Fruit fly (Drosophila melanogaster) whole organism, embryonic: ENCODE data around the gene Pex16.

Experiments
- Abd-B ChIP-seq: fragments of 200-800 bp; sonication (Bioruptor generic); optimal IDR thresholded peaks from 2 replicates; lab custom pipeline; 2018; ENCODE audit warnings: missing biosample characterization, mild to moderate bottlenecking, missing genetic modification characterization, moderate library complexity
- Adf1 ChIP-seq: fragments of 200-800 bp; sonication (Bioruptor generic); IDR thresholded peaks from 2 replicates; pipeline ENCODE4 v1.3.6; 2022; ENCODE audit warnings: missing biosample characterization, missing genetic modification characterization
- C15 ChIP-seq: fragments of 200-800 bp; sonication (Bioruptor generic); IDR thresholded peaks from 3 replicates; pipeline ENCODE4 v1.3.6; 2022; ENCODE audit warnings: missing biosample characterization, missing genetic modification characterization
- CG10462 ChIP-seq: fragments of 200-800 bp; sonication (Bioruptor generic); optimal IDR thresholded peaks from 2 replicates; lab custom pipeline; 2016; ENCODE audit warnings: missing biosample characterization, missing genetic modification characterization
- CG13624 ChIP-seq: fragments of 200-800 bp; sonication (Bioruptor generic); optimal IDR thresholded peaks from 2 replicates; lab custom pipeline; 2016; ENCODE audit warnings: missing biosample characterization, missing genetic modification characterization
- CG14710 ChIP-seq: fragments of 200-800 bp; sonication (Bioruptor generic); optimal IDR thresholded peaks from 3 replicates; lab custom pipeline; 2019; ENCODE audit warnings: missing biosample characterization, mild to moderate bottlenecking, missing genetic modification characterization, moderate library complexity
- CG14860 ChIP-seq: fragments of 200-800 bp; sonication (Bioruptor generic); IDR thresholded peaks from 3 replicates; pipeline ENCODE4 v1.3.6; 2022; ENCODE audit warnings: missing biosample characterization, missing genetic modification characterization; ENCODE audit not compliant: partially characterized antibody
- CG1529 ChIP-seq: fragments of 200-800 bp; sonication (Bioruptor generic); optimal IDR thresholded peaks from 3 replicates; lab custom pipeline; 2018; ENCODE audit warnings: missing biosample characterization, missing genetic modification characterization
- CG17186 ChIP-seq: fragments of 200-800 bp; sonication (Bioruptor generic); optimal IDR thresholded peaks from 3 replicates; lab custom pipeline; 2017; ENCODE audit warnings: missing biosample characterization, missing genetic modification reagents, missing genetic modification characterization
- CG2712 ChIP-seq: fragments of 200-800 bp; optimal IDR thresholded peaks from 3 replicates; lab custom pipeline; 2019; ENCODE audit warnings: missing biosample characterization, mild to moderate bottlenecking, missing genetic modification characterization, moderate library complexity
- CG34224 ChIP-seq: fragments of 200-800 bp; sonication (Bioruptor generic); IDR thresholded peaks from 3 replicates; pipeline ENCODE4 v1.3.6; 2022; ENCODE audit warnings: missing biosample characterization, missing genetic modification characterization; ENCODE audit not compliant: partially characterized antibody
- CG3847 ChIP-seq: fragments of 200-800 bp; sonication (Bioruptor generic); IDR thresholded peaks from 2 replicates; pipeline ENCODE4 v1.3.6; 2022; ENCODE audit warnings: missing biosample characterization, missing genetic modification characterization
- CG4328 ChIP-seq: fragments of 200-800 bp; sonication (Bioruptor generic); optimal IDR thresholded peaks from 3 replicates; lab custom pipeline; 2017; ENCODE audit warnings: missing biosample characterization, missing genetic modification reagents, missing genetic modification characterization
- CG4617 ChIP-seq: fragments of 200-800 bp; sonication (Bioruptor generic); optimal IDR thresholded peaks from 3 replicates; lab custom pipeline; 2016; ENCODE audit warnings: missing biosample characterization, missing genetic modification characterization, borderline replicate concordance
- CG7963 ChIP-seq: fragments of 200-800 bp; sonication (Bioruptor generic); IDR thresholded peaks from 3 replicates; pipeline ENCODE4 v1.3.6; 2022; ENCODE audit warnings: missing biosample characterization, missing genetic modification characterization; ENCODE audit not compliant: partially characterized antibody
- CG8944 ChIP-seq: fragments of 200-800 bp; sonication (Bioruptor generic); optimal IDR thresholded peaks from 3 replicates; lab custom pipeline; 2016; ENCODE audit warnings: missing biosample characterization, missing genetic modification characterization
- CTCF ChIP-seq: fragments of 200-800 bp; sonication (Bioruptor generic); optimal IDR thresholded peaks from 2 replicates; lab custom pipeline; 2017; ENCODE audit warnings: missing biosample characterization, mild to moderate bottlenecking, missing genetic modification characterization, moderate library complexity
- Dad ChIP-seq: fragments of 200-800 bp; sonication (Bioruptor generic); optimal IDR thresholded peaks from 3 replicates; lab custom pipeline; 2016; ENCODE audit warnings: missing biosample characterization, missing genetic modification characterization
- Doc3 ChIP-seq: fragments of 200-800 bp; sonication (Bioruptor generic); IDR thresholded peaks from 3 replicates; pipeline ENCODE4 v1.3.6; 2022; ENCODE audit warnings: missing biosample characterization, missing genetic modification characterization; ENCODE audit not compliant: partially characterized antibody
- Dp ChIP-seq: fragments of 200-800 bp; sonication (Bioruptor generic); optimal IDR thresholded peaks from 2 replicates; lab custom pipeline; 2018; ENCODE audit warnings: missing biosample characterization, mild to moderate bottlenecking, missing genetic modification characterization, moderate library complexity
- Dref ChIP-seq: fragments of 200-800 bp; sonication (Bioruptor generic); IDR thresholded peaks from 2 replicates; pipeline ENCODE4 v1.3.6; 2022; ENCODE audit warnings: missing biosample characterization, missing genetic modification characterization
- E2f1 ChIP-seq: fragments of 200-800 bp; sonication (Bioruptor generic); IDR thresholded peaks from 2 replicates; pipeline ENCODE4 v1.3.6; 2022; ENCODE audit warnings: missing biosample characterization, missing genetic modification characterization
- E2f2 ChIP-seq: fragments of 200-800 bp; sonication (Bioruptor generic); IDR thresholded peaks from 2 replicates; pipeline ENCODE4 v1.3.6; 2022; ENCODE audit warnings: missing biosample characterization, missing genetic modification characterization
- Fer1 ChIP-seq: fragments of 200-800 bp; sonication (Bioruptor generic); optimal IDR thresholded peaks from 2 replicates; lab custom pipeline; 2017; ENCODE audit warnings: missing biosample characterization, mild to moderate bottlenecking, missing genetic modification characterization
- Gsc ChIP-seq: fragments of 200-800 bp; sonication (Bioruptor generic); IDR thresholded peaks from 2 replicates; pipeline ENCODE4 v1.3.6; 2022; ENCODE audit warnings: missing biosample characterization, missing genetic modification characterization
- HHEX ChIP-seq: fragments of 200-800 bp; sonication (Bioruptor generic); optimal IDR thresholded peaks from 3 replicates; lab custom pipeline; 2017; ENCODE audit warnings: missing biosample characterization, mild to moderate bottlenecking, missing genetic modification characterization, missing genetic modification reagents
- HLH4C ChIP-seq: fragments of 200-800 bp; sonication (Bioruptor generic); IDR thresholded peaks from 3 replicates; pipeline ENCODE4 v1.3.6; 2022; ENCODE audit warnings: missing biosample characterization, missing genetic modification characterization; ENCODE audit not compliant: partially characterized antibody
- HmgD ChIP-seq: fragments of 200-800 bp; sonication (Bioruptor generic); optimal IDR thresholded peaks from 3 replicates; lab custom pipeline; 2016; ENCODE audit warnings: missing biosample characterization, missing genetic modification characterization
- MBD-R2 ChIP-seq: fragments of 200-800 bp; sonication (Bioruptor generic); IDR thresholded peaks from 2 replicates; pipeline ENCODE4 v1.3.6; 2022; ENCODE audit warnings: missing biosample characterization, missing genetic modification characterization
- Max ChIP-seq: fragments of 200-800 bp; sonication (Bioruptor generic); optimal IDR thresholded peaks from 2 replicates; lab custom pipeline; 2016; ENCODE audit warnings: missing biosample characterization, mild to moderate bottlenecking, missing genetic modification characterization
- Opbp ChIP-seq: fragments of 200-800 bp; sonication (Bioruptor generic); IDR thresholded peaks from 3 replicates; pipeline ENCODE4 v1.3.6; 2022; ENCODE audit warnings: missing biosample characterization, missing genetic modification characterization; ENCODE audit not compliant: partially characterized antibody
- Scr ChIP-seq: fragments of 200-800 bp; sonication (Bioruptor generic); IDR thresholded peaks from 2 replicates; pipeline ENCODE4 v1.3.6; 2022; ENCODE audit warnings: missing biosample characterization, missing genetic modification characterization; ENCODE audit not compliant: partially characterized antibody
- Sin3A ChIP-seq: fragments of >200 bp; optimal IDR thresholded peaks from 2 replicates; lab custom pipeline; 2018
- Sry-δ ChIP-seq: fragments of 200-800 bp; sonication (Bioruptor generic); optimal IDR thresholded peaks from 2 replicates; lab custom pipeline; 2016; ENCODE audit warnings: missing biosample characterization, missing genetic modification characterization
- Usf ChIP-seq: fragments of 200-800 bp; sonication (Bioruptor generic); optimal IDR thresholded peaks from 2 replicates; lab custom pipeline; 2017; ENCODE audit warnings: missing genotype, missing biosample characterization, missing genetic modification characterization
- bbx ChIP-seq: fragments of 200-800 bp; sonication (Bioruptor generic); IDR thresholded peaks from 2 replicates; pipeline ENCODE4 v1.3.6; 2022; ENCODE audit warnings: missing biosample characterization, missing genetic modification characterization; ENCODE audit not compliant: partially characterized antibody
- bcd ChIP-seq: fragments of 200-800 bp; sonication (Bioruptor generic); optimal IDR thresholded peaks from 2 replicates; lab custom pipeline; 2017; ENCODE audit warnings: missing biosample characterization, mild to moderate bottlenecking, missing genetic modification characterization
- chinmo ChIP-seq: fragments of 200-800 bp; sonication (Bioruptor generic); IDR thresholded peaks from 4 replicates; pipeline ENCODE4 v1.3.6; 2022; ENCODE audit warnings: missing biosample characterization, missing genetic modification characterization; ENCODE audit not compliant: partially characterized antibody
- gem ChIP-seq: fragments of 200-800 bp; sonication (Bioruptor generic); optimal IDR thresholded peaks from 2 replicates; lab custom pipeline; 2019; ENCODE audit warnings: missing biosample characterization, mild to moderate bottlenecking, missing genetic modification characterization, moderate library complexity
- hkb ChIP-seq, 2 experiments: fragments of 200-800 bp in 1 of 2; fragments of >200 bp in 1 of 2; sonication (Bioruptor generic) in 1 of 2; IDR thresholded peaks in 1 of 2; optimal IDR thresholded peaks in 1 of 2; 2 replicates each; pipeline versions ENCODE4 v1.3.6 to Lab custom; 2017 to 2022; ENCODE audit warnings: missing biosample characterization in 1 of 2, missing genetic modification characterization in 1 of 2
- inv ChIP-seq: fragments of 200-800 bp; sonication (Bioruptor generic); IDR thresholded peaks from 2 replicates; pipeline ENCODE4 v1.3.6; 2022; ENCODE audit warnings: missing biosample characterization, missing genetic modification characterization; ENCODE audit not compliant: partially characterized antibody
- nom ChIP-seq: fragments of 200-800 bp; sonication (Bioruptor generic); optimal IDR thresholded peaks from 2 replicates; lab custom pipeline; 2017; ENCODE audit warnings: missing biosample characterization, missing genetic modification characterization, mild to moderate bottlenecking, moderate library complexity, missing genetic modification reagents
- pzg ChIP-seq: fragments of 200-800 bp; sonication (Bioruptor generic); optimal IDR thresholded peaks from 3 replicates; lab custom pipeline; 2018; ENCODE audit warnings: missing biosample characterization, mild to moderate bottlenecking, missing genetic modification characterization, moderate library complexity
- rib ChIP-seq: fragments of 200-800 bp; sonication (Bioruptor generic); IDR thresholded peaks from 2 replicates; pipeline ENCODE4 v1.3.6; 2022; ENCODE audit warnings: missing biosample characterization, missing genetic modification characterization
- row ChIP-seq: fragments of 200-800 bp; sonication (Bioruptor generic); IDR thresholded peaks from 3 replicates; pipeline ENCODE4 v1.3.6; 2022; ENCODE audit warnings: missing biosample characterization, missing genetic modification characterization
- tna ChIP-seq: fragments of 200-800 bp; sonication (Bioruptor generic); IDR thresholded peaks from 2 replicates; pipeline ENCODE4 v1.3.6; 2022; ENCODE audit warnings: missing biosample characterization, missing genetic modification characterization; ENCODE audit not compliant: partially characterized antibody
- unc-4 ChIP-seq: fragments of 200-800 bp; sonication (Bioruptor generic); IDR thresholded peaks from 2 replicates; pipeline ENCODE4 v1.3.6; 2022; ENCODE audit warnings: missing biosample characterization, missing genetic modification characterization; ENCODE audit not compliant: partially characterized antibody
- vfl ChIP-seq: fragments of 200-800 bp; sonication (Bioruptor generic); optimal IDR thresholded peaks from 2 replicates; lab custom pipeline; 2016; ENCODE audit warnings: missing biosample characterization, missing genetic modification characterization
- wor ChIP-seq: fragments of 200-800 bp; sonication (Bioruptor generic); IDR thresholded peaks from 2 replicates; pipeline ENCODE4 v1.3.6; 2022; ENCODE audit warnings: missing biosample characterization, missing genetic modification characterization

The Pex16 gene

dm6 chr3L:20787835-20788380 lies 9.8 kb upstream of the Pex16 start, which contains the start of gene CG11396 (continued):
- TF ChIP-seq Dp (GFP tag; lab: Kevin White, UChicago): peak; percentile 95
- peak; percentile 97 for TF ChIP-seq chinmo (GFP tag; lab: Robert Waterston, UW)
- 0 out of 2 replicates have a peak, but pooled peaks have one; percentile 14 for TF ChIP-seq rib (GFP tag; lab: Robert Waterston, UW)
- TF ChIP-seq hkb (optimal IDR thresholded peaks at IDR 0.05; lab: Kevin White, UChicago): no peak
- no peak for TF ChIP-seq hkb (GFP tag; IDR thresholded peaks at IDR 0.05; lab: Robert Waterston, UW)
- TF ChIP-seq Scr (GFP tag; lab: Robert Waterston, UW): peak; percentile 95
- no peak for TF ChIP-seq Max
- TF ChIP-seq CG14860 (GFP tag; lab: Robert Waterston, UW): peak; percentile 86
- peak; percentile 92 for TF ChIP-seq tna (GFP tag; lab: Robert Waterston, UW)
- TF ChIP-seq CG10462 (GFP tag; lab: Kevin White, UChicago): no peak
- peak; percentile 88 for TF ChIP-seq HLH4C (GFP tag; lab: Robert Waterston, UW)
- TF ChIP-seq Opbp (GFP tag; lab: Robert Waterston, UW): peak; percentile 95
- peak; percentile 96 for TF ChIP-seq unc-4 (GFP tag; lab: Robert Waterston, UW)
- TF ChIP-seq HmgD (GFP tag; lab: Kevin White, UChicago): no peak
- no peak for TF ChIP-seq Dad (GFP tag; lab: Kevin White, UChicago)
- TF ChIP-seq bbx (GFP tag; lab: Robert Waterston, UW): peak; percentile 97
- peak; percentile 80 for TF ChIP-seq Dref (GFP tag; lab: Robert Waterston, UW)
- peak; percentile 40; the same call in 1 of the 2 replicates for TF ChIP-seq Adf1 (GFP tag; lab: Robert Waterston, UW)
- peak; percentile 39 for TF ChIP-seq CG14710 (tag; lab: Kevin White, UChicago)
- peak; percentile 94 for TF ChIP-seq CG7963 (GFP tag; lab: Robert Waterston, UW)
- peak; percentile 33 for TF ChIP-seq CG4617 (GFP tag; lab: Kevin White, UChicago)
- TF ChIP-seq wor (GFP tag; lab: Robert Waterston, UW): no peak
- no peak for TF ChIP-seq CG8944 (GFP tag; lab: Kevin White, UChicago)
- no peak for TF ChIP-seq C15 (GFP tag; lab: Robert Waterston, UW)
- peak; percentile 45; the same call in 2 of the 3 replicates for TF ChIP-seq row (GFP tag; lab: Robert Waterston, UW)
- TF ChIP-seq Sin3A (lab: Kevin White, UChicago): peak; percentile 43
- TF ChIP-seq CG1529 (GFP tag; lab: Kevin White, UChicago): no peak
- peak; percentile 57 for TF ChIP-seq MBD-R2 (GFP tag; lab: Robert Waterston, UW)
- peak; percentile 90 for TF ChIP-seq Doc3 (GFP tag; lab: Robert Waterston, UW)
- TF ChIP-seq E2f2 (GFP tag; lab: Robert Waterston, UW): peak; percentile 98
- TF ChIP-seq HHEX (GFP tag; lab: Kevin White, UChicago): no peak
- TF ChIP-seq CG4328 (GFP tag; lab: Kevin White, UChicago): no peak
- TF ChIP-seq pzg: peak; percentile 75
- no peak for TF ChIP-seq vfl (GFP tag; lab: Kevin White, UChicago)
- TF ChIP-seq E2f1: no peak
- TF ChIP-seq CG13624 (GFP tag; lab: Kevin White, UChicago): peak; percentile 14
- peak; percentile 90 for TF ChIP-seq inv (GFP tag; lab: Robert Waterston, UW)
- peak; percentile 4 for TF ChIP-seq CG17186 (GFP tag; lab: Kevin White, UChicago)
- TF ChIP-seq Gsc (GFP tag; lab: Robert Waterston, UW): no peak
- TF ChIP-seq CTCF (GFP tag; lab: Kevin White, UChicago): no peak
- no peak for TF ChIP-seq gem
- peak; percentile 22 for TF ChIP-seq CG2712 (tag; lab: Kevin White, UChicago)
- no peak for TF ChIP-seq Usf (GFP tag; lab: Kevin White, UChicago)
- no peak for TF ChIP-seq bcd (GFP tag; lab: Kevin White, UChicago)
- TF ChIP-seq CG34224: peak; percentile 95
- TF ChIP-seq Fer1: peak; percentile 13
- peak; percentile 94 for TF ChIP-seq Sry-δ
- TF ChIP-seq nom (GFP tag; lab: Kevin White, UChicago): peak; percentile 8
- no peak for TF ChIP-seq Abd-B
- peak; percentile 24; the same call in 1 of the 2 replicates for TF ChIP-seq CG3847 (GFP tag; lab: Robert Waterston, UW)
